Fruit fly (Drosophila melanogaster) whole organism, wandering third instar larva: ENCODE data around the gene Gr22a.

Experiments
- Abd-B ChIP-seq: fragments of >200 bp; optimal IDR thresholded peaks from 2 replicates; lab custom pipeline; 2017; ENCODE audit warnings: missing biosample characterization, missing genetic modification characterization
- CG9705 ChIP-seq: fragments of 200-800 bp; sonication (Bioruptor generic); optimal IDR thresholded peaks from 2 replicates; lab custom pipeline; 2018; ENCODE audit warnings: missing biosample characterization, mild to moderate bottlenecking, missing genetic modification characterization
- CrebA ChIP-seq: fragments of 200-800 bp; sonication (Bioruptor generic); optimal IDR thresholded peaks from 2 replicates; lab custom pipeline; 2016; ENCODE audit warnings: missing biosample characterization, mild to moderate bottlenecking, missing genetic modification characterization, borderline replicate concordance
- Dfd ChIP-seq: fragments of >200 bp; optimal IDR thresholded peaks from 2 replicates; lab custom pipeline; 2017; ENCODE audit warnings: missing biosample characterization, missing genetic modification characterization
- Dif ChIP-seq: fragments of 200-275, 200-300 bp; sonication (Bioruptor generic); optimal IDR thresholded peaks from 2 replicates; lab custom pipeline; 2018; ENCODE audit warnings: missing biosample characterization, missing genetic modification characterization; ENCODE audit not compliant: partially characterized antibody
- GATAd ChIP-seq: sonication (Bioruptor generic); optimal IDR thresholded peaks from 2 replicates; lab custom pipeline; 2016; ENCODE audit warnings: missing biosample characterization, missing genetic modification characterization
- HLH106 ChIP-seq: fragments of 200-800 bp; optimal IDR thresholded peaks from 3 replicates; lab custom pipeline; 2019; ENCODE audit warnings: missing biosample characterization, mild to moderate bottlenecking, missing genetic modification characterization, moderate library complexity
- Hnf4 ChIP-seq: fragments of 200-800 bp; sonication (Bioruptor generic); optimal IDR thresholded peaks from 2 replicates; lab custom pipeline; 2016; ENCODE audit warnings: missing biosample characterization, mild to moderate bottlenecking, missing genetic modification characterization
- Hr78 ChIP-seq: fragments of >200 bp; optimal IDR thresholded peaks from 2 replicates; lab custom pipeline; 2017; ENCODE audit warnings: missing biosample characterization, missing genetic modification characterization
- Hr83 ChIP-seq: fragments of 200-300 bp; sonication (Bioruptor generic); optimal IDR thresholded peaks from 2 replicates; lab custom pipeline; 2016; ENCODE audit warnings: missing biosample characterization, mild to moderate bottlenecking, missing genetic modification characterization, moderate library complexity; ENCODE audit not compliant: poor library complexity, severe bottlenecking
- Myc ChIP-seq: fragments of >200 bp; optimal IDR thresholded peaks from 2 replicates; lab custom pipeline; 2017
- N ChIP-seq: fragments of >200 bp; optimal IDR thresholded peaks from 2 replicates; lab custom pipeline; 2018; ENCODE audit warnings: missing biosample characterization, missing external identifiers, missing genetic modification characterization
- OdsH ChIP-seq: fragments of 200-800 bp; sonication (Bioruptor generic); optimal IDR thresholded peaks from 2 replicates; lab custom pipeline; 2016; ENCODE audit warnings: missing biosample characterization, mild to moderate bottlenecking, missing genetic modification characterization
- Rel ChIP-seq, 2 experiments: fragments of 200-800 bp; sonication (Bioruptor generic) in 1 of 2; optimal IDR thresholded peaks; 2 replicates in 1 of 2; 3 replicates in 1 of 2; lab custom pipeline; 2016 to 2019; ENCODE audit warnings: mild to moderate bottlenecking in 2 of 2, missing biosample characterization in 2 of 2, missing genetic modification characterization in 2 of 2, moderate library complexity in 1 of 2
- Sp1 ChIP-seq: fragments of 200-800 bp; sonication (Bioruptor generic); optimal IDR thresholded peaks from 3 replicates; lab custom pipeline; 2019; ENCODE audit warnings: missing biosample characterization, mild to moderate bottlenecking, missing genetic modification characterization, moderate library complexity
- Vsx2 ChIP-seq: fragments of 200-300, 225-300 bp; sonication (Bioruptor generic); optimal IDR thresholded peaks from 2 replicates; lab custom pipeline; 2018; ENCODE audit warnings: missing biosample characterization, missing genetic modification characterization; ENCODE audit not compliant: partially characterized antibody
- br ChIP-seq: fragments of 200-800 bp; sonication (Bioruptor generic); optimal IDR thresholded peaks from 2 replicates; lab custom pipeline; 2016; ENCODE audit warnings: missing biosample characterization, missing genetic modification characterization
- brk ChIP-seq: fragments of 200-800 bp; sonication (Bioruptor generic); optimal IDR thresholded peaks from 2 replicates; lab custom pipeline; 2016; ENCODE audit warnings: missing biosample characterization, mild to moderate bottlenecking, missing genetic modification characterization
- dl ChIP-seq, 2 experiments: fragments of 175-275, 200-275 bp in 1 of 2; fragments of 200-275 bp in 1 of 2; sonication (Bioruptor generic); optimal IDR thresholded peaks; lab custom pipeline; 2018; ENCODE audit warnings: mild to moderate bottlenecking in 2 of 2, missing biosample characterization in 2 of 2, missing genetic modification characterization in 2 of 2, moderate library complexity in 2 of 2; ENCODE audit not compliant: partially characterized antibody in 2 of 2, insufficient read depth in 1 of 2
- dmrt93B ChIP-seq: fragments of 200-800 bp; sonication (Bioruptor generic); optimal IDR thresholded peaks from 2 replicates; lab custom pipeline; 2018; ENCODE audit warnings: missing biosample characterization, mild to moderate bottlenecking, missing genetic modification characterization
- dsf ChIP-seq: sonication (Bioruptor generic); optimal IDR thresholded peaks from 2 replicates; lab custom pipeline; 2016; ENCODE audit warnings: missing biosample characterization, missing genetic modification characterization, borderline replicate concordance
- ey ChIP-seq: fragments of 200-800 bp; sonication (Bioruptor generic); optimal IDR thresholded peaks from 2 replicates; lab custom pipeline; 2016; ENCODE audit warnings: missing biosample characterization, missing genetic modification characterization
- foxo ChIP-seq, 2 experiments: fragments of 200-800 bp; sonication (Bioruptor generic); optimal IDR thresholded peaks; 2 replicates in 1 of 2; 3 replicates in 1 of 2; lab custom pipeline; 2016 to 2017; ENCODE audit warnings: missing biosample characterization in 2 of 2, missing genetic modification characterization in 2 of 2
- fru ChIP-seq: fragments of 200-800 bp; sonication (Bioruptor generic); optimal IDR thresholded peaks from 3 replicates; lab custom pipeline; 2016; ENCODE audit warnings: missing biosample characterization, mild to moderate bottlenecking, missing genetic modification characterization
- h ChIP-seq: fragments of 200-800 bp; sonication (Bioruptor generic); optimal IDR thresholded peaks from 3 replicates; lab custom pipeline; 2016; ENCODE audit warnings: missing biosample characterization, mild to moderate bottlenecking, missing genetic modification characterization
- jim ChIP-seq: fragments of 175-275, 200-325 bp; sonication (Bioruptor generic); optimal IDR thresholded peaks from 2 replicates; lab custom pipeline; 2016; ENCODE audit warnings: missing biosample characterization, mild to moderate bottlenecking, missing genetic modification characterization
- lola ChIP-seq: fragments of >200 bp; optimal IDR thresholded peaks from 2 replicates; lab custom pipeline; 2017; ENCODE audit warnings: missing biosample characterization, missing genetic modification characterization
- pan ChIP-seq: fragments of >200 bp; optimal IDR thresholded peaks from 2 replicates; lab custom pipeline; 2017
- psq ChIP-seq: fragments of 200-800 bp; sonication (Bioruptor generic); optimal IDR thresholded peaks from 3 replicates; lab custom pipeline; 2017; ENCODE audit warnings: missing biosample characterization, mild to moderate bottlenecking, missing genetic modification characterization, moderate library complexity
- rgr ChIP-seq: fragments of 200-800 bp; sonication (Bioruptor generic); optimal IDR thresholded peaks from 3 replicates; lab custom pipeline; 2016; ENCODE audit warnings: missing biosample characterization, mild to moderate bottlenecking, missing genetic modification characterization
- sage ChIP-seq: fragments of 200-800 bp; sonication (Bioruptor generic); optimal IDR thresholded peaks from 2 replicates; lab custom pipeline; 2016; ENCODE audit warnings: missing biosample characterization, mild to moderate bottlenecking, missing genetic modification characterization
- tai ChIP-seq: sonication (Bioruptor generic); optimal IDR thresholded peaks from 2 replicates; lab custom pipeline; 2016; ENCODE audit warnings: missing biosample characterization, missing genetic modification characterization
- woc ChIP-seq: sonication (Bioruptor generic); optimal IDR thresholded peaks from 2 replicates; lab custom pipeline; 2016; ENCODE audit warnings: missing biosample characterization, mild to moderate bottlenecking, missing genetic modification characterization

Gene Gr22a

DNA sequence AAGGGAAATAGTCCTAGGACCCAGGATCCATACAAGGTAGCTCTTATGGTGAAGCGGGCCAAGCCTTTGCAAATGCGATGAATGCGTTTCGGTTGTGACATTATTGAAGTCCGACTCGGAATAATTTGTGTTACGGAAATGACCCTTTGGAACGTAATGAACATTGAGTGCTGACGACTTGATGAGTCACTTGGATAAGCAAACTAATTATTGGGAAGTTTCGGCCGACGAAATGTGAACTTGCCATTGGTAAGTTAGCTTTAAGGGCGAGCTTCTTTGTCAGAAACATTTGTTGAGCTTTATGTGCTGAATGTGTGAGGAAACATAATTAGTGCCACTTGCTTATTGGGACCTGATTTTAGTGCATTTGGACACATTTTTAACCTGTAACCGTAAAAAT is at the start of gene Gr22a:
Gene Gr22a, minus strand, starts transcription at position 101 of the 400 bp plus-strand sequence.
- no peak for TF ChIP-seq brk (GFP tag; lab: Kevin White, UChicago)
- TF ChIP-seq woc (GFP tag; lab: Kevin White, UChicago) = no peak
- TF ChIP-seq Sp1 (GFP tag; lab: Kevin White, UChicago) = no peak
- no peak for TF ChIP-seq fru
- no peak for TF ChIP-seq ey (GFP tag; lab: Kevin White, UChicago)
- no peak for TF ChIP-seq dsf (GFP tag; lab: Kevin White, UChicago)
- no peak for TF ChIP-seq dl (GFP tag; optimal IDR thresholded peaks at IDR 0.05; lab: Kevin White, UChicago; ENCODE audit: insufficient read depth in 1 of 2, partially characterized antibody in 2 of 2)
- TF ChIP-seq Dif (GFP tag; lab: Kevin White, UChicago) = no peak
- TF ChIP-seq HLH106 = no peak
- no peak for TF ChIP-seq psq
- no peak for TF ChIP-seq N (GFP tag; lab: Kevin White, UChicago)
- no peak for TF ChIP-seq h (GFP tag; lab: Kevin White, UChicago)

DNA sequence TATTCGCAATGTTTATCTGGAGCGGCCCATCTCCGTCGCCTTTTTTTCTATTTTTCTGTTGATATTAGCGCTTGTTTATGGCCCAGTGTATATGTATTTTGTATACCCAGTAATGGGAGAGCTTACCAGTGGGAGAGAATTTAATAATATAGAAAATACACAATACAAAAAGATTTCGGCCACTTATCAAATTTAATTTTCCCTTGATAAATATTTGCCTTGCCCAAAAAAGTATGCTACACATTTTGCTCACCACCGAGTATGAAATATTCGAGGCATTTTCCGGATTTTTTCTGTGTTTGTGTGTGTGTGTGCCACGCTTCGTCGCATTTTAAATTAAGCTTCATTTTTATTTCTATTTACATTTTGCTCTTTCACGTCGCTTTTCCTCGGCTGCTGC is 44.3 kb upstream of the Gr22a start:
- no peak for TF ChIP-seq pan
- TF ChIP-seq, all 38 proteins: peak for 0

DNA sequence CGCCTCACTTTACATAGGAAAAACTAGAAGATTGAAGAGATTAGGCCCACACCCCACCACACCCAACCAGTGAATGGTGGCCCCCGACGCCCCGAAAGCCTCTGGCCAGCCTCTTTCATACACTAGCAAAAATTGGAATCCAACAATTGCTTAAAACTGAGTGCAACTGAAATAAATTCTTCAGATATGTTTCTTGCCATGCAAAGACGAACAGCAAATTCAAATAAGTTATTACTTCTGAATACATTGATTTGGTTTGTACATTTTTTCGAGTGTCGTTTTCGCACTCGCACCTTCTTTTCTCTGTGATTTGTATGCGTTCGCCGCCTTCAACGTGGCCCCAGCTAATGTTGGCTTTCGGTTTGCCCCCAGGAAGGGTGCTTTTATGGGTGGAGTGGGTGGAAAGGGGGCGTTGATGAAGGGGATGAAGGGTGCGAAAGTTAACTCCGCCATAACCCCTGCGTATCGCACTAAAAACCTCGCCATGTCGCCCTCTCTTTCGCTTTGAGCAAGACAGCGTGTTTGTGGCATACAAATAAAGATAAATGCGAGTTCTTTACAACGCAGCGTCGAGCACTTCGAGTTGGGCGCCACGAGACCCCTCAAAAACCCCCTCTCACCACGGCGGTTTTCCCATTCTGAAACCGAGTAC is 43.1 kb upstream of the Gr22a start:
- TF ChIP-seq foxo (GFP tag; optimal IDR thresholded peaks at IDR 0.05; lab: Kevin White, UChicago) = no peak
- TF ChIP-seq Hr83 (GFP tag; lab: Kevin White, UChicago) = no peak
- no peak for TF ChIP-seq GATAd (GFP tag; lab: Kevin White, UChicago)
- TF ChIP-seq tai (GFP tag; lab: Kevin White, UChicago) = no peak
- no peak for TF ChIP-seq Dif (GFP tag; lab: Kevin White, UChicago)
- TF ChIP-seq Dfd (GFP tag; lab: Kevin White, UChicago) = no peak
- TF ChIP-seq rgr = no peak
- no peak for TF ChIP-seq h (GFP tag; lab: Kevin White, UChicago)
- no peak for TF ChIP-seq lola
- no peak for TF ChIP-seq CrebA
- TF ChIP-seq Abd-B (GFP tag; lab: Kevin White, UChicago) = no peak
- TF ChIP-seq OdsH (GFP tag; lab: Kevin White, UChicago) = no peak
- no peak for TF ChIP-seq dsf (GFP tag; lab: Kevin White, UChicago)
- no peak for TF ChIP-seq HLH106
- no peak for TF ChIP-seq dmrt93B (GFP tag; lab: Kevin White, UChicago)
- no peak for TF ChIP-seq Myc (lab: Kevin White, UChicago)
- no peak for TF ChIP-seq Rel (GFP tag; optimal IDR thresholded peaks at IDR 0.05; lab: Kevin White, UChicago)
- TF ChIP-seq Rel (tag; optimal IDR thresholded peaks at IDR 0.05; lab: Kevin White, UChicago) = no peak
- TF ChIP-seq CG9705 (GFP tag; lab: Kevin White, UChicago) = no peak

DNA sequence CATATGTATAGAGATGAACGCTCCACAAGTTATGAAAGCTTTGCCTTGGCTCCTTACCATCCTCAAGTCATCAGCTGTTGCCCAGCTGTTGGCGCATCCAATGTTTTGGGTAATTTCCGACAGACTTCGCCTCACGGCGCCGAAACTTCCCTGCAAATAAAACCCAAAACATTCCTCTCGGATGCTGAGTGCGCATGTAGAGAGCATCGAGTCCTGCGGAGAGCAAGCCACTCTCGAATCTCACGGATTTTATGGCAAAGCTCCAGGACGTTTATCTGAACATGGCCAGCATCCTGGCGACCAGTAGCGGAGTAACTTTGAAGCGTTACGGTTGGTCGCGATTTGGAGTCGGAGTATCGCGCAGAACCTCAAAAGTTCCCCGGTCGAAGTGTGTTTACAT is 41.5 kb upstream of the Gr22a start, which contains the start of gene wry:
Gene wry, plus strand, starts transcription at position 301 of the 400 bp plus-strand sequence.
- no peak for TF ChIP-seq Myc (lab: Kevin White, UChicago)
- TF ChIP-seq Vsx2 (GFP tag; lab: Kevin White, UChicago) = no peak
- TF ChIP-seq pan = no peak
- no peak for TF ChIP-seq sage (GFP tag; lab: Kevin White, UChicago)
- TF ChIP-seq HLH106 = no peak
- no peak for TF ChIP-seq br (GFP tag; lab: Kevin White, UChicago)
- no peak for TF ChIP-seq Hr78 (GFP tag; lab: Kevin White, UChicago)
- TF ChIP-seq Rel (GFP tag; optimal IDR thresholded peaks at IDR 0.05; lab: Kevin White, UChicago) = no peak
- no peak for TF ChIP-seq Rel (tag; optimal IDR thresholded peaks at IDR 0.05; lab: Kevin White, UChicago)
- no peak for TF ChIP-seq Hnf4
- TF ChIP-seq h (GFP tag; lab: Kevin White, UChicago) = no peak
- no peak for TF ChIP-seq jim (GFP tag; lab: Kevin White, UChicago)
- no peak for TF ChIP-seq GATAd (GFP tag; lab: Kevin White, UChicago)
- no peak for TF ChIP-seq tai (GFP tag; lab: Kevin White, UChicago)
- no peak for TF ChIP-seq Hr83 (GFP tag; lab: Kevin White, UChicago)
- TF ChIP-seq Abd-B (GFP tag; lab: Kevin White, UChicago) = no peak
- no peak for TF ChIP-seq Sp1 (GFP tag; lab: Kevin White, UChicago)
- no peak for TF ChIP-seq fru
- no peak for TF ChIP-seq dmrt93B (GFP tag; lab: Kevin White, UChicago)
- TF ChIP-seq foxo (GFP tag; optimal IDR thresholded peaks at IDR 0.05; lab: Kevin White, UChicago) = no peak
